Fruit fly (Drosophila melanogaster): Measurements from ENCODE around the gene CG32110.

dm6 chr3L:12804730-12805170 lies 3.8 kb upstream of the CG32110 start, which contains the start of gene Atg1:
- TF ChIP-seq CG8478 (optimal IDR thresholded peaks at IDR 0.05), result no peak
- peak; percentile 6 to 15 for TF ChIP-seq CTCF (optimal IDR thresholded peaks at IDR 0.05)

All from S2 (cell line).